Worm (Caenorhabditis elegans) whole organism, young adult: ENCODE results near the gene fbxb-117.

Experiments
- B0035.1 ChIP-seq: sonication (generic microtip); optimal IDR thresholded peaks from 2 replicates; lab custom pipeline; 2016; ENCODE audit warnings: missing genetic modification characterization, mild to moderate bottlenecking, missing compliant biosample characterization, missing genotype, missing genetic modification reagents
- B0336.3 ChIP-seq: fragments of 200-800 bp; sonication (Bioruptor generic); IDR thresholded peaks from 2 replicates; pipeline ENCODE4 v1.3.6; 2022; ENCODE audit warnings: missing genetic modification characterization, missing compliant biosample characterization
- C17E4.6 ChIP-seq: fragments of 200-800 bp; sonication (Bioruptor generic); IDR thresholded peaks from 2 replicates; pipeline ENCODE4 v1.3.6; 2022; ENCODE audit warnings: missing genetic modification reagents, missing genetic modification characterization, missing compliant biosample characterization
- F33H1.4 ChIP-seq: fragments of 200-800 bp; sonication (Bioruptor generic); IDR thresholded peaks from 2 replicates; pipeline ENCODE4 v1.3.6; 2022; ENCODE audit warnings: missing genetic modification reagents, missing genetic modification characterization, missing compliant biosample characterization
- F37B4.10 ChIP-seq: fragments of 200-800 bp; sonication (Bioruptor generic); IDR thresholded peaks from 2 replicates; pipeline ENCODE4 v1.3.6; 2022; ENCODE audit warnings: missing genetic modification characterization, missing compliant biosample characterization
- F39B2.1 ChIP-seq: fragments of 200-800 bp; sonication (Bioruptor generic); IDR thresholded peaks from 2 replicates; pipeline ENCODE4 v1.3.6; 2022; ENCODE audit warnings: missing genetic modification reagents, missing genetic modification characterization, missing compliant biosample characterization
- F55B11.4 ChIP-seq: sonication (generic microtip); optimal IDR thresholded peaks from 2 replicates; lab custom pipeline; 2016; ENCODE audit warnings: missing compliant biosample characterization, missing genetic modification characterization, borderline replicate concordance; ENCODE audit not compliant: insufficient read depth
- F57A8.1 ChIP-seq: fragments of 200-800 bp; sonication (Bioruptor generic); optimal IDR thresholded peaks from 2 replicates; lab custom pipeline; 2018; ENCODE audit warnings: mild to moderate bottlenecking, missing genetic modification characterization, moderate library complexity, missing compliant biosample characterization
- F57C9.4 ChIP-seq: sonication (generic microtip); optimal IDR thresholded peaks from 2 replicates; lab custom pipeline; 2017; ENCODE audit warnings: mild to moderate bottlenecking, missing genetic modification characterization, missing compliant biosample characterization
- K11D2.4 ChIP-seq: fragments of 200-800 bp; sonication (Bioruptor generic); IDR thresholded peaks from 2 replicates; pipeline ENCODE4 v1.3.6; 2022; ENCODE audit warnings: missing genetic modification reagents, missing genetic modification characterization, missing compliant biosample characterization
- T07F8.4 ChIP-seq: sonication (generic microtip); optimal IDR thresholded peaks from 2 replicates; lab custom pipeline; 2016; ENCODE audit warnings: mild to moderate bottlenecking, missing genetic modification characterization, moderate library complexity, missing compliant biosample characterization
- T26A5.8 ChIP-seq: sonication (generic microtip); optimal IDR thresholded peaks from 2 replicates; lab custom pipeline; 2016; ENCODE audit warnings: missing genetic modification characterization, missing compliant biosample characterization
- Y53F4B.3 ChIP-seq: fragments of 200-800 bp; sonication (Bioruptor generic); IDR thresholded peaks from 2 replicates; pipeline ENCODE4 v1.3.6; 2022; ENCODE audit warnings: missing genetic modification reagents, missing genetic modification characterization, missing compliant biosample characterization
- Y95B8A.8 ChIP-seq: fragments of 200-800 bp; sonication (Bioruptor generic); IDR thresholded peaks from 2 replicates; pipeline ENCODE4 v1.3.6; 2022; ENCODE audit warnings: missing genetic modification reagents, missing genetic modification characterization, missing compliant biosample characterization
- ama-1 ChIP-seq, 3 experiments: fragments of 150-350 bp in 1 of 3; sonication (generic microtip) in 2 of 3; optimal IDR thresholded peaks; 2 replicates each; lab custom pipeline; 2014 to 2018; ENCODE audit warnings: missing biosample characterization in 2 of 3, missing genetic modification characterization in 2 of 3, missing genetic modification reagents in 2 of 3
- atf-7 ChIP-seq: sonication (generic microtip); optimal IDR thresholded peaks from 2 replicates; lab custom pipeline; 2017; ENCODE audit warnings: mild to moderate bottlenecking, missing genetic modification characterization, missing compliant biosample characterization
- attf-3 ChIP-seq: fragments of 200-800 bp; sonication (Bioruptor generic); conservative IDR thresholded peaks from 2 replicates; pipeline ENCODE4 v1.3.6; 2022; ENCODE audit warnings: missing genetic modification reagents, missing genetic modification characterization, missing compliant biosample characterization
- attf-5 ChIP-seq: fragments of 200-800 bp; sonication (Bioruptor generic); optimal IDR thresholded peaks from 2 replicates; lab custom pipeline; 2018; ENCODE audit warnings: mild to moderate bottlenecking, missing genetic modification characterization, missing compliant biosample characterization
- bed-2 ChIP-seq: fragments of 200-800 bp; sonication (Bioruptor generic); IDR thresholded peaks from 2 replicates; pipeline ENCODE4 v1.3.6; 2022; ENCODE audit warnings: missing genetic modification reagents, missing genetic modification characterization, missing compliant biosample characterization
- ccch-3 ChIP-seq: fragments of 200-800 bp; sonication (Bioruptor generic); optimal IDR thresholded peaks from 2 replicates; lab custom pipeline; 2018; ENCODE audit warnings: mild to moderate bottlenecking, missing genetic modification characterization, missing compliant biosample characterization
- ceh-100 ChIP-seq: fragments of 200-800 bp; sonication (Bioruptor generic); IDR thresholded peaks from 2 replicates; pipeline ENCODE4 v1.3.6; 2022; ENCODE audit warnings: missing genetic modification reagents, missing genetic modification characterization, missing compliant biosample characterization
- ceh-40 ChIP-seq: fragments of 200-800 bp; sonication (Bioruptor generic); IDR thresholded peaks from 2 replicates; pipeline ENCODE4 v1.3.6; 2022; ENCODE audit warnings: missing genetic modification characterization, missing compliant biosample characterization
- ceh-79 ChIP-seq: sonication (generic microtip); optimal IDR thresholded peaks from 2 replicates; lab custom pipeline; 2017; ENCODE audit warnings: mild to moderate bottlenecking, missing genetic modification characterization, missing compliant biosample characterization
- efl-1 ChIP-seq: fragments of 150-350 bp; optimal IDR thresholded peaks from 2 replicates; lab custom pipeline; 2014; ENCODE audit warnings: missing biosample characterization, missing genetic modification reagents, missing genetic modification characterization
- egl-18 ChIP-seq: fragments of 200-800 bp; sonication (Bioruptor generic); IDR thresholded peaks from 2 replicates; pipeline ENCODE4 v1.3.6; 2022; ENCODE audit warnings: missing genetic modification reagents, missing genetic modification characterization, missing compliant biosample characterization
- egl-44 ChIP-seq: fragments of 200-800 bp; sonication (Bioruptor generic); IDR thresholded peaks from 2 replicates; pipeline ENCODE4 v1.3.6; 2022; ENCODE audit warnings: missing genetic modification reagents, missing genetic modification characterization, missing compliant biosample characterization
- egrh-3 ChIP-seq: fragments of 200-800 bp; sonication (Bioruptor generic); IDR thresholded peaks from 2 replicates; pipeline ENCODE4 v1.3.6; 2022; ENCODE audit warnings: missing genetic modification reagents, missing genetic modification characterization, missing compliant biosample characterization
- him-1 ChIP-seq: sonication (generic microtip); optimal IDR thresholded peaks from 2 replicates; lab custom pipeline; 2016; ENCODE audit warnings: missing genotype, missing genetic modification reagents, missing genetic modification characterization, missing compliant biosample characterization
- hmg-20 ChIP-seq: fragments of 200-800 bp; sonication (Bioruptor generic); IDR thresholded peaks from 2 replicates; pipeline ENCODE4 v1.3.6; 2022; ENCODE audit warnings: missing genetic modification reagents, missing genetic modification characterization, missing compliant biosample characterization
- hsf-1 ChIP-seq: fragments of 200-800 bp; sonication (Bioruptor generic); IDR thresholded peaks from 2 replicates; pipeline ENCODE4 v1.3.6; 2022; ENCODE audit warnings: missing genetic modification reagents, missing genetic modification characterization, missing compliant biosample characterization
- lag-1 ChIP-seq: fragments of 200-800 bp; sonication (Bioruptor generic); IDR thresholded peaks from 2 replicates; pipeline ENCODE4 v1.3.6; 2022; ENCODE audit warnings: missing genetic modification reagents, missing genetic modification characterization, missing compliant biosample characterization
- let-607 ChIP-seq, 2 experiments: fragments of 200-800 bp in 1 of 2; sonication (Bioruptor generic) in 1 of 2; sonication (generic microtip) in 1 of 2; optimal IDR thresholded peaks; 2 replicates each; lab custom pipeline; 2016 to 2018; ENCODE audit warnings: mild to moderate bottlenecking in 2 of 2, missing compliant biosample characterization in 2 of 2, missing genetic modification characterization in 2 of 2, moderate library complexity in 2 of 2, missing genotype in 1 of 2
- madf-3 ChIP-seq: fragments of 200-800 bp; sonication (Bioruptor generic); IDR thresholded peaks from 2 replicates; pipeline ENCODE4 v1.3.6; 2022; ENCODE audit warnings: missing genetic modification reagents, missing genetic modification characterization, missing compliant biosample characterization
- madf-6 ChIP-seq: fragments of 200-800 bp; sonication (Bioruptor generic); IDR thresholded peaks from 2 replicates; pipeline ENCODE4 v1.3.6; 2022; ENCODE audit warnings: missing genetic modification reagents, missing genetic modification characterization, missing compliant biosample characterization
- nhr-179 ChIP-seq: sonication (generic microtip); optimal IDR thresholded peaks from 2 replicates; lab custom pipeline; 2016; ENCODE audit warnings: mild to moderate bottlenecking, missing genetic modification characterization, missing compliant biosample characterization
- nhr-80 ChIP-seq: sonication (generic microtip); optimal IDR thresholded peaks from 2 replicates; lab custom pipeline; 2016; ENCODE audit warnings: missing genetic modification characterization, missing compliant biosample characterization
- rcor-1 ChIP-seq: fragments of 200-800 bp; sonication (Bioruptor generic); IDR thresholded peaks from 2 replicates; pipeline ENCODE4 v1.3.6; 2022; ENCODE audit warnings: missing genetic modification reagents, missing genetic modification characterization, missing compliant biosample characterization
- repo-1 ChIP-seq: sonication (generic microtip); optimal IDR thresholded peaks from 2 replicates; lab custom pipeline; 2017; ENCODE audit warnings: mild to moderate bottlenecking, missing genetic modification characterization, missing compliant biosample characterization
- sea-2 ChIP-seq: fragments of 200-800 bp; sonication (Bioruptor generic); IDR thresholded peaks from 2 replicates; pipeline ENCODE4 v1.3.6; 2022; ENCODE audit warnings: missing genetic modification characterization, missing compliant biosample characterization
- snpc-1.1 ChIP-seq: sonication (generic microtip); optimal IDR thresholded peaks from 2 replicates; lab custom pipeline; 2017; ENCODE audit warnings: missing genetic modification characterization, mild to moderate bottlenecking, missing compliant biosample characterization, antibody characterized with exemption, moderate library complexity, missing genotype, missing genetic modification reagents; ENCODE audit not compliant: insufficient read depth
- snpc-3.4 ChIP-seq: sonication (generic microtip); optimal IDR thresholded peaks from 2 replicates; lab custom pipeline; 2017; ENCODE audit warnings: missing genetic modification characterization, mild to moderate bottlenecking, missing compliant biosample characterization, antibody characterized with exemption, moderate library complexity, missing genotype, missing genetic modification reagents
- somi-1 ChIP-seq: fragments of 200-800 bp; sonication (Bioruptor generic); optimal IDR thresholded peaks from 2 replicates; lab custom pipeline; 2018; ENCODE audit warnings: mild to moderate bottlenecking, missing genetic modification characterization, missing compliant biosample characterization
- ztf-22 ChIP-seq: fragments of 200-800 bp; sonication (Bioruptor generic); optimal IDR thresholded peaks from 2 replicates; lab custom pipeline; 2018; ENCODE audit warnings: mild to moderate bottlenecking, missing genetic modification characterization, moderate library complexity, missing compliant biosample characterization
- ztf-26 ChIP-seq: sonication (generic microtip); optimal IDR thresholded peaks from 2 replicates; lab custom pipeline; 2017; ENCODE audit warnings: missing genetic modification characterization, missing compliant biosample characterization
- ztf-3 ChIP-seq: fragments of 200-800 bp; sonication (Bioruptor generic); optimal IDR thresholded peaks from 2 replicates; lab custom pipeline; 2018; ENCODE audit warnings: mild to moderate bottlenecking, missing genetic modification characterization, missing compliant biosample characterization

The fbxb-117 gene

ce11 chrV:19282314-19282713, at the start of gene fbxb-117:
TSS of gene fbxb-117 (plus strand) at chrV:19282614.
- no peak for TF ChIP-seq B0035.1
- no peak for TF ChIP-seq ztf-3
- no peak for TF ChIP-seq ama-1 (optimal IDR thresholded peaks at IDR 0.05; lab: Kevin White, UChicago)
- no peak for TF ChIP-seq ama-1 (GFP tag; optimal IDR thresholded peaks at IDR 0.05; lab: Kevin White, UChicago)
- TF ChIP-seq K11D2.4 (GFP tag; lab: Robert Waterston, UW) = no peak
- no peak for TF ChIP-seq F39B2.1
- no peak for TF ChIP-seq repo-1
- TF ChIP-seq hsf-1 (GFP tag; lab: Robert Waterston, UW) = no peak
- TF ChIP-seq F57A8.1 (GFP tag; lab: Kevin White, UChicago) = no peak
- no peak for TF ChIP-seq ceh-40
- TF ChIP-seq madf-6 (GFP tag; lab: Robert Waterston, UW) = no peak
- TF ChIP-seq lag-1 (GFP tag; lab: Robert Waterston, UW) = no peak
- TF ChIP-seq let-607 (tag; optimal IDR thresholded peaks at IDR 0.05; lab: Kevin White, UChicago) = no peak
- no peak for TF ChIP-seq F33H1.4 (GFP tag; lab: Robert Waterston, UW)
- TF ChIP-seq T26A5.8 (tag; lab: Kevin White, UChicago) = no peak
- no peak for TF ChIP-seq egl-44 (GFP tag; lab: Robert Waterston, UW)
- no peak for TF ChIP-seq Y95B8A.8
- no peak for TF ChIP-seq nhr-80 (tag; lab: Kevin White, UChicago)
- TF ChIP-seq egl-18 (GFP tag; lab: Robert Waterston, UW) = no peak
- no peak for TF ChIP-seq rcor-1 (GFP tag; lab: Robert Waterston, UW)
- no peak for TF ChIP-seq snpc-3.4 (tag; lab: Kevin White, UChicago)

ce11 chrV:19233469-19233868, 48.9 kb upstream of the fbxb-117 start, which contains the start of gene fbxb-116:
TSS of gene fbxb-116 (plus strand) at chrV:19233769.
- no peak for TF ChIP-seq him-1
- no peak for TF ChIP-seq T26A5.8 (tag; lab: Kevin White, UChicago)
- TF ChIP-seq egrh-3 (GFP tag; lab: Robert Waterston, UW) = no peak
- TF ChIP-seq hsf-1 (GFP tag; lab: Robert Waterston, UW) = no peak
- no peak for TF ChIP-seq Y53F4B.3 (GFP tag; lab: Robert Waterston, UW)
- no peak for TF ChIP-seq somi-1 (GFP tag; lab: Kevin White, UChicago)
- TF ChIP-seq attf-3 (GFP tag; lab: Robert Waterston, UW) = no peak
- no peak for TF ChIP-seq F37B4.10 (GFP tag; lab: Robert Waterston, UW)
- no peak for TF ChIP-seq ama-1 (optimal IDR thresholded peaks at IDR 0.05; lab: Kevin White, UChicago)
- TF ChIP-seq ama-1 (GFP tag; optimal IDR thresholded peaks at IDR 0.05; lab: Kevin White, UChicago) = no peak
- TF ChIP-seq nhr-179 (tag; lab: Kevin White, UChicago) = no peak
- no peak for TF ChIP-seq T07F8.4
- TF ChIP-seq atf-7 (tag; lab: Kevin White, UChicago) = no peak
- no peak for TF ChIP-seq snpc-1.1 (tag; lab: Kevin White, UChicago)
- no peak for TF ChIP-seq ztf-26 (tag; lab: Kevin White, UChicago)
- TF ChIP-seq madf-3 = no peak
- no peak for TF ChIP-seq B0336.3 (GFP tag; lab: Robert Waterston, UW)
- TF ChIP-seq ccch-3 (GFP tag; lab: Kevin White, UChicago) = no peak
- TF ChIP-seq attf-5 (GFP tag; lab: Kevin White, UChicago) = no peak

- TF ChIP-seq F57C9.4 (no peak), ztf-22 (GFP tag; lab: Kevin White, UChicago) (no peak), ceh-79 (tag; lab: Kevin White, UChicago) (no peak), C17E4.6 (GFP tag; lab: Robert Waterston, UW) (no peak), B0336.3 (GFP tag; lab: Robert Waterston, UW) (no peak), hmg-20 (GFP tag; lab: Robert Waterston, UW) (no peak), bed-2 (no peak), ceh-100 (no peak), F55B11.4 (tag; lab: Kevin White, UChicago) (no peak), B0035.1 (no peak), efl-1 (GFP tag; lab: Kevin White, UChicago) (no peak), sea-2 (GFP tag; lab: Robert Waterston, UW) (no peak), madf-3 (no peak)
Observed at ce11 chrV:19237204-19237603, 45.2 kb upstream of the fbxb-117 start, which contains the start of gene fbxb-2. TSS of gene fbxb-2 (minus strand) at chrV:19237304.
